Worm (Caenorhabditis elegans): Measurements from ENCODE around the gene fbxa-172.
A peak's percentile ranks its signal among the peaks of the same experiment; 100 is the strongest.

Gene fbxa-172

ce11 chrV:17533200-17533599 is 25.8 kb upstream of the fbxa-172 start:
- no peak for TF ChIP-seq ceh-36 (tag; optimal IDR thresholded peaks at IDR 0.05)
- no peak for TF ChIP-seq F13C5.2 (tag; optimal IDR thresholded peaks at IDR 0.05)
- no peak for TF ChIP-seq tbx-37 (GFP tag; conservative IDR thresholded peaks at IDR 0.05)
- no peak for TF ChIP-seq ama-1 (optimal IDR thresholded peaks at IDR 0.05)
- TF ChIP-seq ets-7 (tag; optimal IDR thresholded peaks at IDR 0.05) = no peak
- no peak for TF ChIP-seq tbx-11 (GFP tag; IDR thresholded peaks at IDR 0.05)
- no peak for TF ChIP-seq aly-1 (tag; optimal IDR thresholded peaks at IDR 0.05)

DNA sequence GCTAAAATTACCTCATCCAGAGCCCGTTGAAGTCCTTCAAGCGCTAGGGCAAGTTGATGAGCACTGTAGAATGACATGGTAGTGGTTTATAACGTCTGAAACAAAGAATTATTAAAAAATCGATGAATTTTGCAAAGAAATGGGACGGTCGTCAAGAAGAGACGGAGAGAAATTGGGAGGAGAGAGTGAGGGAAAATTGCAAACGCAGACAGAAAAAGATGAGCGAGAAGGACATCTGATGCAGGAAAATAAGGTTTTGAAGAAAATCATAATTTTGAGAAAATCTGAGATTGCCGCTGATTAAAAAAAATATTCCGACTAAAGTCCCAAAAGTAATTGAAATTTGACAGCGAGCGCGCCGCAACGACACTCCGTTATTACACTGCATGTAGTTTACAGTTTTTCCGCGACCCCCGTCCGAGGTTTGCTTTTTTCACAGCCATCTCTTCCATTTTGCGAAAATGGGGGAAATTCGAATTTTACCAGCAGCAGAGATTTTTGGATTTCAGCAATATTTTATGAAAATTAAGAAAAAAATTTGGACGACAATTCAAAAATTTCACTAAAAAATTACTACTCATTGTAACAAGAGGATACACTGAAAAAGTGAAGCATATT is 20.7 kb upstream of the fbxa-172 start, which contains the start of gene C18D4.6:
C18D4.6 (minus strand) TSS at position 97 of the 618 bp plus-strand sequence.
- TF ChIP-seq hmg-4 (GFP tag; optimal IDR thresholded peaks at IDR 0.05) (no peak), tbx-11 (GFP tag; IDR thresholded peaks at IDR 0.05) (no peak), flt-1 (GFP tag; IDR thresholded peaks at IDR 0.05) (no peak), B0310.2 (tag; optimal IDR thresholded peaks at IDR 0.05) (no peak), F13C5.2 (tag; optimal IDR thresholded peaks at IDR 0.05) (no peak), ets-7 (tag; optimal IDR thresholded peaks at IDR 0.05) (no peak), hmbx-1 (tag; optimal IDR thresholded peaks at IDR 0.05) (no peak), sea-1 (GFP tag; conservative IDR thresholded peaks at IDR 0.05) (no peak), tra-4 (tag; optimal IDR thresholded peaks at IDR 0.05) (no peak), tbx-37 (GFP tag; conservative IDR thresholded peaks at IDR 0.05) (no peak), ceh-36 (tag; optimal IDR thresholded peaks at IDR 0.05) (no peak), pes-1 (GFP tag; IDR thresholded peaks at IDR 0.05) (no peak), hnd-1 (tag; optimal IDR thresholded peaks at IDR 0.05) (no peak), ceh-13 (GFP tag; optimal IDR thresholded peaks at IDR 0.05) (no peak), aly-1 (tag; optimal IDR thresholded peaks at IDR 0.05) (no peak), ama-1 (optimal IDR thresholded peaks at IDR 0.05) (no peak), scrt-1 (GFP tag; IDR thresholded peaks at IDR 0.05) (no peak)

DNA sequence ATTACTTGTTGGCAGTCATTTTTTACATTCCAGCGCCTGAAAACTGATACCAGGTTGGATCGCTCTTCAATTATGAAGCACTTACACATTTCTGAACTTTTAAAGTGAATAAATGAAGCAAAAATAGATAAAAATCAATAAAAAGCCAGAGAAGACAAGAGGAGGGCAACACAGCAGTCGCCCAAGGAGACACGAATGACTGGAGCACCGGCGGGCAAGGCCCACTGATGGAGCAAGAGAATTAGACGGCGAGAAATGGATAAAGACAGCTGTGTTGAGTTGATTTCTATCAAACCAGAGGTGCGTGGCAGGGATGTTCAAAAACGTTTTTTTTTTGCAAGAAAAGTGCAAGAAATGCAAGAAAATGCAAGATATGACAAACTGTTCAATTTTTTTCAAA is 19.8 kb upstream of the fbxa-172 start:
- TF ChIP-seq hnd-1 (tag; optimal IDR thresholded peaks at IDR 0.05) (no peak), sea-1 (GFP tag; conservative IDR thresholded peaks at IDR 0.05) (no peak), tbx-11 (GFP tag; IDR thresholded peaks at IDR 0.05) (no peak), tra-4 (tag; optimal IDR thresholded peaks at IDR 0.05) (no peak), B0310.2 (tag; optimal IDR thresholded peaks at IDR 0.05) (no peak), ceh-36 (tag; optimal IDR thresholded peaks at IDR 0.05) (no peak), F13C5.2 (tag; optimal IDR thresholded peaks at IDR 0.05) (no peak), ceh-13 (GFP tag; optimal IDR thresholded peaks at IDR 0.05) (no peak), pes-1 (GFP tag; IDR thresholded peaks at IDR 0.05) (no peak), scrt-1 (GFP tag; IDR thresholded peaks at IDR 0.05) (no peak), hmg-4 (GFP tag; optimal IDR thresholded peaks at IDR 0.05) (no peak)

DNA sequence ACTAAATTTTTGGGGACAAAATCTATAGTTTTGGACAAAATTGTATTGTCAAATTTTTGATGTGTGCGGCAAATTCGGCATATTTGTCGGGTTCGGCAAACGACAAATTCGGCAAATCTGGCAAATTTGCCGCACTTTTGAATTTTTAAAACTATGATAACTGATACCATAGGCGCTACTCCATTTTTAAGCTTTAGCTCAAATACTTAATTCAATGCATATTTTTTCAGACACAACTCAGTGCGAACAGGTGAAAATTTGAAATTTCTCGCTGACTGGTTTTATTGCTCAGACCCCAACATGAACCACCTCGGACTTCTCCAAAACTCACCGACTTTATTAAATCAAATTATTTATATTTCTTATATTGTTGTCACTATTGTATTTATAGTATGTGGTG is 18.8 kb upstream of the fbxa-172 start, which contains the start of gene srz-25:
srz-25 (plus strand) TSS at position 301 of the 400 bp plus-strand sequence.
- TF ChIP-seq tra-4 (tag; optimal IDR thresholded peaks at IDR 0.05) = no peak
- no peak for TF ChIP-seq F13C5.2 (tag; optimal IDR thresholded peaks at IDR 0.05)
- no peak for TF ChIP-seq ceh-36 (tag; optimal IDR thresholded peaks at IDR 0.05)
- no peak for TF ChIP-seq sea-1 (GFP tag; conservative IDR thresholded peaks at IDR 0.05)
- TF ChIP-seq ceh-13 (GFP tag; optimal IDR thresholded peaks at IDR 0.05) = no peak
- TF ChIP-seq tbx-11 (GFP tag; IDR thresholded peaks at IDR 0.05) = no peak
- no peak for TF ChIP-seq scrt-1 (GFP tag; IDR thresholded peaks at IDR 0.05)
- TF ChIP-seq hnd-1 (tag; optimal IDR thresholded peaks at IDR 0.05) = no peak
- no peak for TF ChIP-seq hmg-4 (GFP tag; optimal IDR thresholded peaks at IDR 0.05)
- no peak for TF ChIP-seq ama-1 (optimal IDR thresholded peaks at IDR 0.05)
- TF ChIP-seq tbx-37 (GFP tag; conservative IDR thresholded peaks at IDR 0.05) = no peak
- no peak for TF ChIP-seq B0310.2 (tag; optimal IDR thresholded peaks at IDR 0.05)
- no peak for TF ChIP-seq flt-1 (GFP tag; IDR thresholded peaks at IDR 0.05)
- TF ChIP-seq ets-7 (tag; optimal IDR thresholded peaks at IDR 0.05) = no peak
- no peak for TF ChIP-seq aly-1 (tag; optimal IDR thresholded peaks at IDR 0.05)
- no peak for TF ChIP-seq hmbx-1 (tag; optimal IDR thresholded peaks at IDR 0.05)
- no peak for TF ChIP-seq pes-1 (GFP tag; IDR thresholded peaks at IDR 0.05)

ce11 chrV:17542304-17542703 is 16.7 kb upstream of the fbxa-172 start:
- TF ChIP-seq sea-1 (GFP tag; conservative IDR thresholded peaks at IDR 0.05) = no peak
- 0 out of 2 replicates have a peak, but pooled peaks have one; percentile 31 for TF ChIP-seq tbx-11 (GFP tag; IDR thresholded peaks at IDR 0.05)
- no peak for TF ChIP-seq hmg-4 (GFP tag; optimal IDR thresholded peaks at IDR 0.05)
- TF ChIP-seq pes-1 (GFP tag; IDR thresholded peaks at IDR 0.05) = peak; percentile 58; the same call in 1 of the 2 replicates

DNA sequence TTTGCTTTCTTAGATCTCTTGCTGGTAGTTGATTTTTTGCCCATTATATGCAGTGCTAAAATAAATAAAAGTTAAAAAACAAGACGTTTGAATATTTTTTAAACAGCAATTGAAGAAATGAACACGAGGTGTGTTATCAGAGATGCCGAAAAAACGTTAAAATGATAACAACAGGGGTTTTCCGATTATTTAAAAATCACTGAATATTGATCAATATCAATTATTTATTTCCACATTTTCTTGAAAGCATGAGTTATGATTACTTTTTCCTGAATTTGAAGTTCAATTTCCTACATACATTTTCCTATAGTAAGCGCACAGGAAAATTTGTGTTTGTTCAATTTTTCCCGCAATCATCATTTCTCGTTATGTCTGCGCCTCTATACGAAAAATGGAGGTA is 12.1 kb upstream of the fbxa-172 start:
- TF ChIP-seq tbx-37 (GFP tag; conservative IDR thresholded peaks at IDR 0.05) = no peak
- TF ChIP-seq ceh-13 (GFP tag; optimal IDR thresholded peaks at IDR 0.05) = no peak
- no peak for TF ChIP-seq scrt-1 (GFP tag; IDR thresholded peaks at IDR 0.05)
- TF ChIP-seq flt-1 (GFP tag; IDR thresholded peaks at IDR 0.05) = no peak
- TF ChIP-seq hnd-1 (tag; optimal IDR thresholded peaks at IDR 0.05) = no peak
- no peak for TF ChIP-seq tbx-11 (GFP tag; IDR thresholded peaks at IDR 0.05)
- TF ChIP-seq F13C5.2 (tag; optimal IDR thresholded peaks at IDR 0.05) = no peak
- no peak for TF ChIP-seq ama-1 (optimal IDR thresholded peaks at IDR 0.05)
- TF ChIP-seq tra-4 (tag; optimal IDR thresholded peaks at IDR 0.05) = no peak
- no peak for TF ChIP-seq sea-1 (GFP tag; conservative IDR thresholded peaks at IDR 0.05)
- TF ChIP-seq B0310.2 (tag; optimal IDR thresholded peaks at IDR 0.05) = no peak
- no peak for TF ChIP-seq hmg-4 (GFP tag; optimal IDR thresholded peaks at IDR 0.05)
- TF ChIP-seq ceh-36 (tag; optimal IDR thresholded peaks at IDR 0.05) = no peak
- TF ChIP-seq hmbx-1 (tag; optimal IDR thresholded peaks at IDR 0.05) = no peak
- TF ChIP-seq aly-1 (tag; optimal IDR thresholded peaks at IDR 0.05) = no peak
- no peak for TF ChIP-seq ets-7 (tag; optimal IDR thresholded peaks at IDR 0.05)

DNA sequence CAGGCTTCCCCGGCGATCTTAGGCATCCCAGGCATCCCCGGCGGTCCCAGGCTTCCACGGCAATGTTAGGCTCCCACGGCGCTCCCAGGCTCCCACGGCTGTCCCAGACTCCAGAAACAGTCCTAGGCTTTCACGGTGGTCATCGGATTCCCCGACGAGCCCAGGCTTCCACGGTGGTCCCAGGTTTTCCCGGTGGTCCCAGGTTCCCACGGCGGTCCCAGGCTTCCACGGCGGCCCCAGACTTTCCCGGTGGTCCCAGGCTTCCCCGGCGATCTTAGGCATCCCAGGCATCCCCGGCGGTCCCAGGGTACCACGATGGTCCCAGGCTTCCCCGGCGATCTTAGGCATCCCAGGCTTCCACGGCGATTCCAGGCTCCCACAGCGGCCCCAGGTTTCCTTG is 10.4 kb upstream of the fbxa-172 start:
- TF ChIP-seq hmbx-1 (tag; optimal IDR thresholded peaks at IDR 0.05) = no peak
- no peak for TF ChIP-seq scrt-1 (GFP tag; IDR thresholded peaks at IDR 0.05)
- TF ChIP-seq hmg-4 (GFP tag; optimal IDR thresholded peaks at IDR 0.05) = no peak
- no peak for TF ChIP-seq tra-4 (tag; optimal IDR thresholded peaks at IDR 0.05)
- TF ChIP-seq B0310.2 (tag; optimal IDR thresholded peaks at IDR 0.05) = no peak
- TF ChIP-seq aly-1 (tag; optimal IDR thresholded peaks at IDR 0.05) = no peak
- TF ChIP-seq ets-7 (tag; optimal IDR thresholded peaks at IDR 0.05) = no peak
- no peak for TF ChIP-seq ama-1 (optimal IDR thresholded peaks at IDR 0.05)
- TF ChIP-seq F13C5.2 (tag; optimal IDR thresholded peaks at IDR 0.05) = no peak
- TF ChIP-seq hnd-1 (tag; optimal IDR thresholded peaks at IDR 0.05) = no peak
- TF ChIP-seq pes-1 (GFP tag; IDR thresholded peaks at IDR 0.05) = no peak
- no peak for TF ChIP-seq ceh-13 (GFP tag; optimal IDR thresholded peaks at IDR 0.05)
- TF ChIP-seq tbx-37 (GFP tag; conservative IDR thresholded peaks at IDR 0.05) = no peak
- no peak for TF ChIP-seq flt-1 (GFP tag; IDR thresholded peaks at IDR 0.05)

Data from whole organism, early embryonic.